Fruit fly (Drosophila melanogaster) whole organism, adult: ENCODE data around the gene CG32655.

Experiments
- CG11617 ChIP-seq: fragments of 200-800 bp; sonication (Bioruptor generic); optimal IDR thresholded peaks from 2 replicates; lab custom pipeline; 2017; ENCODE audit warnings: mild to moderate bottlenecking, missing biosample characterization, missing genetic modification reagents, missing genetic modification characterization
- CG12768 ChIP-seq: fragments of 200-800 bp; sonication (Bioruptor generic); optimal IDR thresholded peaks from 2 replicates; lab custom pipeline; 2017; ENCODE audit warnings: missing biosample characterization, missing genetic modification characterization, mild to moderate bottlenecking, moderate library complexity, missing genetic modification reagents
- CG14711 ChIP-seq: fragments of 200-800 bp; sonication (Bioruptor generic); optimal IDR thresholded peaks from 2 replicates; lab custom pipeline; 2018; ENCODE audit warnings: missing biosample characterization, mild to moderate bottlenecking, missing genetic modification characterization, moderate library complexity
- CG1620 ChIP-seq: fragments of 200-800 bp; sonication (Bioruptor generic); optimal IDR thresholded peaks from 2 replicates; lab custom pipeline; 2016; ENCODE audit warnings: missing biosample characterization, missing genetic modification characterization
- CG33017 ChIP-seq: fragments of 200-800 bp; sonication (Bioruptor generic); optimal IDR thresholded peaks from 2 replicates; lab custom pipeline; 2018; ENCODE audit warnings: missing biosample characterization, mild to moderate bottlenecking, missing genetic modification characterization, moderate library complexity
- CG5204 ChIP-seq: fragments of 200-800 bp; sonication (Bioruptor generic); optimal IDR thresholded peaks from 2 replicates; lab custom pipeline; 2016; ENCODE audit warnings: missing biosample characterization, missing genetic modification characterization
- CG7045 ChIP-seq: fragments of 200-800 bp; sonication (Bioruptor generic); optimal IDR thresholded peaks from 2 replicates; lab custom pipeline; 2017; ENCODE audit warnings: missing biosample characterization, mild to moderate bottlenecking, missing genetic modification characterization
- CG7101 ChIP-seq: fragments of 200-800 bp; sonication (Bioruptor generic); optimal IDR thresholded peaks from 2 replicates; lab custom pipeline; 2018; ENCODE audit warnings: missing biosample characterization, mild to moderate bottlenecking, missing genetic modification characterization, moderate library complexity
- Clk ChIP-seq: fragments of 200-800 bp; sonication (Bioruptor generic); optimal IDR thresholded peaks from 2 replicates; lab custom pipeline; 2017; ENCODE audit warnings: missing biosample characterization, missing genetic modification characterization
- Crg-1 ChIP-seq: fragments of 200-800 bp; sonication (Bioruptor generic); optimal IDR thresholded peaks from 2 replicates; lab custom pipeline; 2016; ENCODE audit warnings: missing biosample characterization, missing genetic modification characterization
- Hr96 ChIP-seq: fragments of 200-800 bp; sonication (Bioruptor generic); optimal IDR thresholded peaks from 2 replicates; lab custom pipeline; 2016; ENCODE audit warnings: missing biosample characterization, missing genetic modification characterization
- Mnt ChIP-seq: fragments of 200-800 bp; sonication (Bioruptor generic); optimal IDR thresholded peaks from 2 replicates; lab custom pipeline; 2016; ENCODE audit warnings: missing biosample characterization, mild to moderate bottlenecking, missing genetic modification characterization
- bab1 ChIP-seq: fragments of 200-800 bp; sonication (Bioruptor generic); optimal IDR thresholded peaks from 3 replicates; lab custom pipeline; 2019; ENCODE audit warnings: missing biosample characterization, mild to moderate bottlenecking, missing genetic modification characterization, moderate library complexity
- cic ChIP-seq: fragments of 200-800 bp; sonication (Bioruptor generic); optimal IDR thresholded peaks from 2 replicates; lab custom pipeline; 2017; ENCODE audit warnings: missing biosample characterization, mild to moderate bottlenecking, missing genetic modification characterization, moderate library complexity
- cnc ChIP-seq, 2 experiments: fragments of >200 bp; optimal IDR thresholded peaks; 2 replicates each; lab custom pipeline; 2017
- kay ChIP-seq: fragments of 200-800 bp; sonication (Bioruptor generic); peaks from one replicate; lab custom pipeline; 2016; ENCODE audit warnings: missing biosample characterization, missing genetic modification characterization, borderline replicate concordance
- ovo ChIP-seq: fragments of 200-800 bp; sonication (Bioruptor generic); optimal IDR thresholded peaks from 2 replicates; lab custom pipeline; 2016; ENCODE audit warnings: missing biosample characterization, missing genetic modification characterization
- pad ChIP-seq: fragments of 200-800 bp; sonication (Bioruptor generic); optimal IDR thresholded peaks from 3 replicates; lab custom pipeline; 2017; ENCODE audit warnings: missing biosample characterization, missing genetic modification characterization, mild to moderate bottlenecking, moderate library complexity, missing genetic modification reagents
- tj ChIP-seq: fragments of 200-800 bp; sonication (Bioruptor generic); optimal IDR thresholded peaks from 3 replicates; lab custom pipeline; 2017; ENCODE audit warnings: missing biosample characterization, mild to moderate bottlenecking, missing genetic modification characterization, moderate library complexity
- toe ChIP-seq: fragments of 200-800 bp; sonication (Bioruptor generic); optimal IDR thresholded peaks from 2 replicates; lab custom pipeline; 2016; ENCODE audit warnings: missing biosample characterization, missing genetic modification characterization

The CG32655 gene

dm6 chrX:12241032-12241431 is 5.4 kb upstream of the CG32655 start:
- TF ChIP-seq bab1 (GFP tag; lab: Kevin White, UChicago) (peak; percentile 73), CG7045 (GFP tag; lab: Kevin White, UChicago) (no peak), toe (GFP tag; lab: Kevin White, UChicago) (no peak), CG33017 (tag; lab: Kevin White, UChicago) (no peak), CG1620 (GFP tag; lab: Kevin White, UChicago) (no peak), pad (no peak)

- TF ChIP-seq toe (GFP tag; lab: Kevin White, UChicago) (no peak), tj (GFP tag; lab: Kevin White, UChicago) (no peak), CG1620 (GFP tag; lab: Kevin White, UChicago) (no peak), CG7101 (tag; lab: Kevin White, UChicago) (no peak), CG33017 (tag; lab: Kevin White, UChicago) (no peak), CG5204 (no peak), pad (no peak), CG14711 (no peak), bab1 (GFP tag; lab: Kevin White, UChicago) (no peak), Clk (GFP tag; lab: Kevin White, UChicago) (no peak), CG7045 (GFP tag; lab: Kevin White, UChicago) (no peak), cic (GFP tag; lab: Kevin White, UChicago) (no peak), Crg-1 (GFP tag; lab: Kevin White, UChicago) (no peak), kay (GFP tag; lab: Kevin White, UChicago) (no peak)
Observed at dm6 chrX:12239500-12239899, 3.8 kb upstream of the CG32655 start.

DNA sequence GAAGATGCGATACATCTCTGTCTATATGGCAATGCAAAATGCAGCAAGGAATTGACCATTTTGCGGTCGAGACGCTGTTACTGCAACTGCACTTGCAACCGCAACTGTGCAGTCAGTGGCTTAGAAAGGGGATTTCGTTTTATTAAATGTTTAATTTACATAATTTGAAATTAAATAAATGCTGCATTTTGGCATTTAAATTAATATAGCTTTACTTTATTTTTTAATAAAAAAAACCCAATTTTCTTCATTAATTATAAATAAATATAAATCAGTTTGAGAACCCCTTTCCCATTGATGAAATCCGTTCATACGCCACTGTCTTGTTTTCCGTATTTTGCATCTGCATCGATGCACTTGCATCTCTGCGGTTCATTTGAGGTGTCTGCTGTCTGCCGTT is 7.7 kb downstream of the CG32655 start:
- TF ChIP-seq CG14711 (no peak), Clk (GFP tag; lab: Kevin White, UChicago) (no peak), ovo (GFP tag; lab: Kevin White, UChicago) (no peak), CG33017 (tag; lab: Kevin White, UChicago) (no peak), CG5204 (no peak), CG11617 (GFP tag; lab: Kevin White, UChicago) (no peak), CG7045 (GFP tag; lab: Kevin White, UChicago) (no peak), CG7101 (tag; lab: Kevin White, UChicago) (no peak), toe (GFP tag; lab: Kevin White, UChicago) (no peak)

DNA sequence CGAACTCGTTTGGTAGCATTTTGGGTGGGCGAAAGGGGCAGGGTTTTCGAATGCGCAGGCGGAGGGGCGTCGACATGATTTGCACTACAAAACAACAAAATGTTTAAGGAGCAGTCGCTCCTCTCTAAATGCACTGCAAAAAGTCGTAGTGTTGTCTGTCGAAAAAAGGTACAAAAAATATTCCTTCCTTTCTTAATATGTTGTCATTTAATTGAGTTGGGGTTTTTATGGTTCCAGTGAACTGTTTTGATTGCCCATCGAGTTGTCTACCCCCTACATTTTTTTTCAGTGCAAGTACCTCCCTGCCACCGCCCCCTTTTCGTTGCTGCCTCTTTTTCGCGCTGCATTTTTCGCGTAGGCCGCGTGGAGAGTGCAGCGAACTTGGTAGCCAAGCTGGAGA is 9.1 kb downstream of the CG32655 start:
- TF ChIP-seq Clk (GFP tag; lab: Kevin White, UChicago) (no peak), Mnt (GFP tag; lab: Kevin White, UChicago) (no peak), CG5204 (no peak), CG12768 (no peak), CG7101 (tag; lab: Kevin White, UChicago) (no peak), Hr96 (no peak), CG1620 (GFP tag; lab: Kevin White, UChicago) (no peak), tj (GFP tag; lab: Kevin White, UChicago) (no peak), bab1 (GFP tag; lab: Kevin White, UChicago) (no peak)

DNA sequence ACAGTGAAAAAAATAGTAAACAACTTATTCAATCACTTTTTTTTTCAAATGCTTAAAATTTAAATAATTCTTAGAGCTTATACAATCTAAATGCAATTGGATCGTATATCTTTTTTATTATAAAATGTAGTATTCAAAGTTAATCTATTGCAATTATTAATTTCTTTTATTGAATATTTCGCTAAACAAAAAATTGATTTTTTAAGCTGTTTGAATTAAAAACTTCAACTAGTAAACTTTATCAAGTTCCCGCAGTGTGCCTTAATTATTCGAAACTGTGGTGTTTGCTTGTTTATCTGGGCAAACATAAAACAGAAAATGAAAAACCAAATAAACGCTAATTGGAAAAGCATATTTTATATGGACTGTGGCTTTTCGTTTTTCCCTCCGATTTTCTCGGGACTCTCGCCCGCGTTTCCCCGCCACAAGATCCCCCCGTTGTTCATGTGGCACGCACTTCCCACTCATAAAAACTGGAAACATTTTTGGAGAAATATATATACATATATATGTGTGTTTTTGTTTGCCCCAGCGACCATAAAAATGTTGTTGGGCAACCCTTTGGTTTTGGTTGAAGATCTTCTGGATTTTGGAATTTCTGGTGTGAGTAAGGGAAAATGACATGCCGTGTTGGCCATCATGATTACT is 10.2 kb downstream of the CG32655 start:
- TF ChIP-seq pad (no peak), CG7045 (GFP tag; lab: Kevin White, UChicago) (no peak), CG33017 (tag; lab: Kevin White, UChicago) (no peak), Hr96 (no peak), CG11617 (GFP tag; lab: Kevin White, UChicago) (no peak), cnc (optimal IDR thresholded peaks at IDR 0.05; lab: Kevin White, UChicago) (no peak), bab1 (GFP tag; lab: Kevin White, UChicago) (no peak), toe (GFP tag; lab: Kevin White, UChicago) (no peak), Crg-1 (GFP tag; lab: Kevin White, UChicago) (no peak), CG5204 (no peak), ovo (GFP tag; lab: Kevin White, UChicago) (no peak), CG1620 (GFP tag; lab: Kevin White, UChicago) (no peak), Mnt (GFP tag; lab: Kevin White, UChicago) (no peak), Clk (GFP tag; lab: Kevin White, UChicago) (no peak), CG12768 (no peak)

dm6 chrX:12222890-12223345 is 12.8 kb downstream of the CG32655 start:
- TF ChIP-seq cic (GFP tag; lab: Kevin White, UChicago), result no peak
- no peak for TF ChIP-seq CG7101 (tag; lab: Kevin White, UChicago)
- no peak for TF ChIP-seq Hr96
- no peak for TF ChIP-seq kay (GFP tag; lab: Kevin White, UChicago)
- TF ChIP-seq CG5204, result no peak
- no peak for TF ChIP-seq CG11617 (GFP tag; lab: Kevin White, UChicago)
- TF ChIP-seq ovo (GFP tag; lab: Kevin White, UChicago), result no peak

- TF ChIP-seq Mnt (GFP tag; lab: Kevin White, UChicago) (no peak), Crg-1 (GFP tag; lab: Kevin White, UChicago) (no peak), cic (GFP tag; lab: Kevin White, UChicago) (no peak), Hr96 (no peak), Clk (GFP tag; lab: Kevin White, UChicago) (no peak), CG7045 (GFP tag; lab: Kevin White, UChicago) (no peak), cnc (optimal IDR thresholded peaks at IDR 0.05; lab: Kevin White, UChicago) (no peak), CG14711 (no peak), CG1620 (GFP tag; lab: Kevin White, UChicago) (no peak), kay (GFP tag; lab: Kevin White, UChicago) (no peak), CG7101 (tag; lab: Kevin White, UChicago) (no peak), CG12768 (no peak), pad (no peak)
Observed at dm6 chrX:12221496-12221895, 14.2 kb downstream of the CG32655 start.
